Worm (Caenorhabditis elegans) whole organism, L3 larva: ENCODE results near the gene T23B5.4.

Source experiments
- ZK546.5 ChIP-seq: sonication (generic microtip); optimal IDR thresholded peaks from 2 replicates; lab custom pipeline; 2017; ENCODE audit warnings: missing biosample characterization, missing genetic modification characterization
- aly-2 ChIP-seq: fragments of 150-350 bp; optimal IDR thresholded peaks from 2 replicates; lab custom pipeline; 2014; ENCODE audit warnings: missing biosample characterization, missing genetic modification characterization
- ceh-82 ChIP-seq: fragments of 150-350 bp; optimal IDR thresholded peaks from 2 replicates; lab custom pipeline; 2014; ENCODE audit warnings: missing biosample characterization, missing genetic modification characterization
- daf-12 ChIP-seq: fragments of 150-350 bp; optimal IDR thresholded peaks from 2 replicates; lab custom pipeline; 2014; ENCODE audit warnings: missing biosample characterization, missing genetic modification reagents, missing genetic modification characterization
- elt-3 ChIP-seq, 3 experiments: fragments of 150-350 bp in 1 of 3; sonication (generic microtip) in 2 of 3; optimal IDR thresholded peaks; 2 replicates in 2 of 3; 4 replicates in 1 of 3; lab custom pipeline; 2014 to 2017; ENCODE audit warnings: missing biosample characterization in 3 of 3, missing genetic modification characterization in 3 of 3
- fkh-2 ChIP-seq: fragments of 150-350 bp; optimal IDR thresholded peaks from 2 replicates; lab custom pipeline; 2014; ENCODE audit warnings: missing biosample characterization, missing genetic modification reagents, missing genetic modification characterization
- jun-1 ChIP-seq: fragments of 150-350 bp; optimal IDR thresholded peaks from 2 replicates; lab custom pipeline; 2014; ENCODE audit warnings: missing biosample characterization, missing genetic modification reagents, missing genetic modification characterization
- nhr-11 ChIP-seq: fragments of 150-350 bp; optimal IDR thresholded peaks from 2 replicates; lab custom pipeline; 2014; ENCODE audit warnings: missing biosample characterization, missing genetic modification characterization
- nhr-28 ChIP-seq: fragments of 150-350 bp; optimal IDR thresholded peaks from 2 replicates; lab custom pipeline; 2014; ENCODE audit warnings: missing biosample characterization, missing genetic modification characterization
- nhr-77 ChIP-seq: fragments of 150-350 bp; optimal IDR thresholded peaks from 2 replicates; lab custom pipeline; 2014; ENCODE audit warnings: missing biosample characterization, missing genetic modification characterization
- skn-1 ChIP-seq: fragments of 150-350 bp; optimal IDR thresholded peaks from 2 replicates; lab custom pipeline; 2014; ENCODE audit warnings: missing biosample characterization, missing genetic modification characterization
- unc-39 ChIP-seq: sonication (generic microtip); optimal IDR thresholded peaks from 4 replicates; lab custom pipeline; 2017; ENCODE audit warnings: missing biosample characterization, missing genetic modification characterization
- unc-62 ChIP-seq: fragments of 150-350 bp; sonication (generic microtip); optimal IDR thresholded peaks from 4 replicates; lab custom pipeline; 2014; ENCODE audit warnings: missing biosample characterization, missing genetic modification reagents, missing genetic modification characterization

- TF ChIP-seq unc-62 = no peak
- no peak for TF ChIP-seq daf-12 (tag; lab: Kevin White, UChicago)
- no peak for TF ChIP-seq nhr-28 (tag; lab: Kevin White, UChicago)
- TF ChIP-seq jun-1 (tag; lab: Kevin White, UChicago) = no peak
- no peak for TF ChIP-seq nhr-77
- no peak for TF ChIP-seq aly-2 (tag; lab: Kevin White, UChicago)
- no peak for TF ChIP-seq skn-1 (tag; lab: Kevin White, UChicago)
- TF ChIP-seq elt-3 (tag; optimal IDR thresholded peaks at IDR 0.05; lab: Kevin White, UChicago) = no peak
- no peak for TF ChIP-seq nhr-11 (tag; lab: Kevin White, UChicago)
- TF ChIP-seq fkh-2 (tag; lab: Kevin White, UChicago) = no peak
- TF ChIP-seq ZK546.5 = no peak
- no peak for TF ChIP-seq ceh-82 (tag; lab: Kevin White, UChicago)
- TF ChIP-seq unc-39 (tag; lab: Kevin White, UChicago) = no peak
These were observed 42.7 kb downstream of the T23B5.4 start, which contains the start of gene C27D8.1 for ce11 chrIV:12717531-12717930.
